Worm (Caenorhabditis elegans) whole organism, L2 larva: Measurements from ENCODE around the gene clec-29.

Experiments used
- C34F6.9 ChIP-seq: fragments of 150-350 bp; optimal IDR thresholded peaks from 2 replicates; lab custom pipeline; 2014; ENCODE audit warnings: missing biosample characterization, missing genetic modification characterization
- F13H6.1 ChIP-seq: sonication (generic microtip); optimal IDR thresholded peaks from 2 replicates; lab custom pipeline; 2016; ENCODE audit warnings: missing genetic modification characterization, missing compliant biosample characterization
- R02D3.7 ChIP-seq: fragments of 150-350 bp; optimal IDR thresholded peaks from 2 replicates; lab custom pipeline; 2014; ENCODE audit warnings: missing biosample characterization, missing genetic modification characterization
- ZK546.5 ChIP-seq: sonication (generic microtip); optimal IDR thresholded peaks from 2 replicates; lab custom pipeline; 2017; ENCODE audit warnings: missing biosample characterization, missing genetic modification characterization
- aly-2 ChIP-seq: fragments of 150-350 bp; optimal IDR thresholded peaks from 2 replicates; lab custom pipeline; 2014; ENCODE audit warnings: missing biosample characterization, missing genetic modification characterization
- blmp-1 ChIP-seq: sonication (generic microtip); optimal IDR thresholded peaks from 2 replicates; lab custom pipeline; 2017; ENCODE audit warnings: missing genetic modification characterization, mild to moderate bottlenecking, missing compliant biosample characterization, antibody characterized with exemption, moderate library complexity; ENCODE audit not compliant: insufficient read depth
- ceh-16 ChIP-seq: fragments of 150-350 bp; optimal IDR thresholded peaks from 2 replicates; lab custom pipeline; 2014; ENCODE audit warnings: missing biosample characterization, missing genetic modification characterization
- ceh-82 ChIP-seq: fragments of 150-350 bp; optimal IDR thresholded peaks from 2 replicates; lab custom pipeline; 2014; ENCODE audit warnings: missing biosample characterization, missing genetic modification characterization
- crh-2 ChIP-seq: sonication (generic microtip); optimal IDR thresholded peaks from 2 replicates; lab custom pipeline; 2017; ENCODE audit warnings: missing biosample characterization, missing genetic modification characterization
- dmd-4 ChIP-seq: sonication (generic microtip); optimal IDR thresholded peaks from 2 replicates; lab custom pipeline; 2017; ENCODE audit warnings: missing biosample characterization, missing genetic modification characterization
- elt-1 ChIP-seq: fragments of 150-350 bp; optimal IDR thresholded peaks from 2 replicates; lab custom pipeline; 2014; ENCODE audit warnings: missing biosample characterization, missing genetic modification characterization
- elt-3 ChIP-seq: sonication (generic microtip); optimal IDR thresholded peaks from 2 replicates; lab custom pipeline; 2017; ENCODE audit warnings: missing biosample characterization, missing genetic modification characterization
- fos-1 ChIP-seq: fragments of 150-350 bp; optimal IDR thresholded peaks from 2 replicates; lab custom pipeline; 2014; ENCODE audit warnings: missing biosample characterization, missing genetic modification characterization
- lin-11 ChIP-seq: fragments of 150-350 bp; sonication (generic microtip); optimal IDR thresholded peaks from 2 replicates; lab custom pipeline; 2014; ENCODE audit warnings: missing biosample characterization, missing genetic modification characterization, inconsistent platforms, mixed read lengths
- lin-13 ChIP-seq: fragments of 150-350 bp; optimal IDR thresholded peaks from 2 replicates; lab custom pipeline; 2014; ENCODE audit warnings: missing biosample characterization, missing genetic modification reagents, missing genetic modification characterization
- mab-5 ChIP-seq: fragments of 150-350 bp; optimal IDR thresholded peaks from 2 replicates; lab custom pipeline; 2014; ENCODE audit warnings: missing biosample characterization, missing genetic modification characterization
- mbf-1 ChIP-seq: sonication (generic microtip); optimal IDR thresholded peaks from 2 replicates; lab custom pipeline; 2017; ENCODE audit warnings: missing biosample characterization, missing genetic modification characterization
- nhr-129 ChIP-seq: fragments of 150-350 bp; optimal IDR thresholded peaks from 2 replicates; lab custom pipeline; 2014; ENCODE audit warnings: missing biosample characterization, missing genetic modification characterization
- nhr-21 ChIP-seq: fragments of 150-350 bp; optimal IDR thresholded peaks from 2 replicates; lab custom pipeline; 2014; ENCODE audit warnings: missing biosample characterization, missing genetic modification characterization
- nhr-23 ChIP-seq: fragments of 150-350 bp; optimal IDR thresholded peaks from 2 replicates; lab custom pipeline; 2014; ENCODE audit warnings: missing biosample characterization, missing genetic modification reagents, missing genetic modification characterization
- nhr-237 ChIP-seq: fragments of 150-350 bp; optimal IDR thresholded peaks from 2 replicates; lab custom pipeline; 2014; ENCODE audit warnings: missing biosample characterization, missing genetic modification characterization
- nhr-25 ChIP-seq: fragments of 150-350 bp; sonication (generic microtip); optimal IDR thresholded peaks from 3 replicates; lab custom pipeline; 2014; ENCODE audit warnings: missing biosample characterization, missing genetic modification characterization
- nhr-6 ChIP-seq: fragments of 150-350 bp; optimal IDR thresholded peaks from 2 replicates; lab custom pipeline; 2014; ENCODE audit warnings: missing biosample characterization, missing genetic modification characterization
- nhr-77 ChIP-seq: fragments of 150-350 bp; optimal IDR thresholded peaks from 2 replicates; lab custom pipeline; 2014; ENCODE audit warnings: missing biosample characterization, missing genetic modification characterization
- sma-3 ChIP-seq: sonication (generic microtip); optimal IDR thresholded peaks from 2 replicates; lab custom pipeline; 2016; ENCODE audit warnings: missing genetic modification reagents, missing genetic modification characterization, missing compliant biosample characterization
- sma-9 ChIP-seq, 2 experiments: fragments of 150-350 bp in 1 of 2; sonication (generic microtip) in 1 of 2; optimal IDR thresholded peaks; 2 replicates each; lab custom pipeline; 2014 to 2016; ENCODE audit warnings: missing genetic modification characterization in 2 of 2, mild to moderate bottlenecking in 1 of 2, missing biosample characterization in 1 of 2, missing compliant biosample characterization in 1 of 2, missing genetic modification reagents in 1 of 2, moderate library complexity in 1 of 2
- unc-39 ChIP-seq: fragments of 150-350 bp; optimal IDR thresholded peaks from 2 replicates; lab custom pipeline; 2014; ENCODE audit warnings: missing biosample characterization, missing genetic modification characterization
- unc-55 ChIP-seq: fragments of 150-350 bp; sonication (generic microtip); optimal IDR thresholded peaks from 3 replicates; lab custom pipeline; 2014; ENCODE audit warnings: missing biosample characterization, missing genetic modification reagents, missing genetic modification characterization
- unc-62 ChIP-seq: fragments of 150-350 bp; optimal IDR thresholded peaks from 2 replicates; lab custom pipeline; 2014; ENCODE audit warnings: missing biosample characterization, missing genetic modification reagents, missing genetic modification characterization
- ztf-1 ChIP-seq: fragments of 200-800 bp; sonication (Bioruptor generic); conservative IDR thresholded peaks from 2 replicates; pipeline ENCODE4 v1.3.6; 2022; ENCODE audit warnings: missing genetic modification characterization, missing compliant biosample characterization
- ztf-11 ChIP-seq: sonication (generic microtip); optimal IDR thresholded peaks from 2 replicates; lab custom pipeline; 2017; ENCODE audit warnings: missing biosample characterization, missing genetic modification characterization
- ztf-4 ChIP-seq: fragments of 150-350 bp; optimal IDR thresholded peaks from 2 replicates; lab custom pipeline; 2014; ENCODE audit warnings: missing biosample characterization, missing genetic modification characterization

clec-29 gene

DNA sequence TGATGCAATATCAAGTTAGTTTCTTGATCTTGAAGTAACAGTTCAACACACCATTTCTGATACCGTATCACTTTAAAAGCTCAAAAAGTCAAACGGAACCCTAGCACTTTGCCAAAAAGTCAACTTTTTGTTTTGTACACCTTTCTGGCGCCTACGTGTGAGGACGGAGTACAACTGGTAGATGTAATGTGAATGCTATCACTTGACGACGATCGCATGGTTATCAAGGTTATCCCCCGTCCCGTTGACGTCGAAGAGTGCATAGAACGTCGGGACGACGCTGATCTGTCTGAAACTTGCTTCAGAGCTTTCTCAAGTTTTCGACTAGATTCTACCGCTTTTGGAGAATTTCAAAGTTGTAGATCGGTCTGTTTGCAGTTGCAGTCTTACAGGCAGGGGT, 41.0 kb upstream of the clec-29 start:
- TF ChIP-seq sma-9 (GFP tag; optimal IDR thresholded peaks at IDR 0.05; lab: Kevin White, UChicago) (peak; percentile 19), sma-9 (tag; optimal IDR thresholded peaks at IDR 0.05; lab: Kevin White, UChicago) (no peak), lin-13 (GFP tag; lab: Kevin White, UChicago) (no peak), blmp-1 (tag; lab: Kevin White, UChicago) (peak; percentile 11)
- TF ChIP-seq, all 48 proteins: peak for 2

ce11 chrV:16779281-16779597, 40.2 kb upstream of the clec-29 start:
- TF ChIP-seq nhr-23 (tag; lab: Kevin White, UChicago): no peak
- TF ChIP-seq unc-62: no peak
- no peak for TF ChIP-seq unc-39
- no peak for TF ChIP-seq aly-2 (tag; lab: Kevin White, UChicago)
- no peak for TF ChIP-seq sma-9 (GFP tag; optimal IDR thresholded peaks at IDR 0.05; lab: Kevin White, UChicago)
- TF ChIP-seq sma-9 (tag; optimal IDR thresholded peaks at IDR 0.05; lab: Kevin White, UChicago): no peak
- TF ChIP-seq lin-11: no peak
- TF ChIP-seq blmp-1 (tag; lab: Kevin White, UChicago): no peak
- no peak for TF ChIP-seq lin-13 (GFP tag; lab: Kevin White, UChicago)
- TF ChIP-seq dmd-4 (tag; lab: Kevin White, UChicago): no peak
- no peak for TF ChIP-seq nhr-129
- TF ChIP-seq crh-2 (tag; lab: Kevin White, UChicago): no peak
- no peak for TF ChIP-seq sma-3
- TF ChIP-seq nhr-77 (tag; lab: Kevin White, UChicago): no peak
- no peak for TF ChIP-seq C34F6.9 (tag; lab: Kevin White, UChicago)
- TF ChIP-seq mab-5: no peak
- no peak for TF ChIP-seq nhr-25 (tag; lab: Kevin White, UChicago)
- TF ChIP-seq nhr-237: no peak
- TF ChIP-seq R02D3.7 (tag; lab: Kevin White, UChicago): no peak

DNA sequence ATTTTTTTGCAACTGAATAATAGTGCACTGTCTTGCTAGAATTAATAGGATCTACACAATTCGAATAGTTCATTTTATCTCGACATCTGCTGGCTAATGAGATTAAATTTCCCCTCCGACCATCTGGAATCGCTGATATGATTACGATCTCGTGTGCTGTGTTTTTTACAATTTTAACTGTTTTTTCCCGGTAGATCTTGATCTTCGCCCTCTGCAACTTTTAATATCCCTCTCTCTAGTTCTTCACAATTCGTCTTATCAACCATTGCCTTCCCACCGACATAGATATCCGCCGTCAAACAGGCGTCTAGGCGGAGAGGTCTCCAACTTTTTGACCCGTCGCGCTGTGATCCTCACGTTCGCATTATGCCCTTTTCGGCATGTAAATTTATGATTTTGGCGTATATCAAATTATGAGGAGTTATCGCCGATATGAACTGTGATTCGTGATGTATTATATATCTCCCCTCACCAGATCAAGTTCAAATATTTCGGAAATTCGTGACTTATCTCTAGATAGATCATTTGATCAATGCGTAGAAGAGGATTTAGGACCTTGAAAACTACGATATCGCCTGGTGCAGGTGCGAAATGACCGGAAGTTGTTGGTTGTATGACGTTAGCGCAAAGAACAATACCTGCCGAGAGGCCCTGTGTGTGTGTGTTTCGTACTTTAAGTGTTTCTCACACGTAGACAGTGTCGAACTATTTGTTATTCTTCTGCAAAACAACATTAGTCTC, 39.7 kb upstream of the clec-29 start:
- peak; percentile 18 for TF ChIP-seq elt-3
- peak; percentile 76 for TF ChIP-seq nhr-21
- TF ChIP-seq F13H6.1 (tag; lab: Kevin White, UChicago): no peak
- peak; percentile 17 for TF ChIP-seq elt-1 (tag; lab: Kevin White, UChicago)
- peak; percentile 25 for TF ChIP-seq sma-3
- TF ChIP-seq nhr-129: peak; percentile 9
- no peak for TF ChIP-seq R02D3.7 (tag; lab: Kevin White, UChicago)
- TF ChIP-seq sma-9 (GFP tag; optimal IDR thresholded peaks at IDR 0.05; lab: Kevin White, UChicago): peak; percentile 43
- TF ChIP-seq sma-9 (tag; optimal IDR thresholded peaks at IDR 0.05; lab: Kevin White, UChicago): no peak
- peak; percentile 56 for TF ChIP-seq nhr-25 (tag; lab: Kevin White, UChicago)

- TF ChIP-seq ceh-16 (tag; lab: Kevin White, UChicago) (no peak), fos-1 (tag; lab: Kevin White, UChicago) (no peak), nhr-129 (peak; percentile 19), sma-9 (GFP tag; optimal IDR thresholded peaks at IDR 0.05; lab: Kevin White, UChicago) (peak; percentile 9), sma-9 (tag; optimal IDR thresholded peaks at IDR 0.05; lab: Kevin White, UChicago) (no peak), dmd-4 (tag; lab: Kevin White, UChicago) (no peak), ztf-4 (tag; lab: Kevin White, UChicago) (no peak), ztf-1 (GFP tag; lab: Robert Waterston, UW) (no peak), mbf-1 (no peak)
Observed at ce11 chrV:16774428-16774827, 35.4 kb upstream of the clec-29 start.

DNA sequence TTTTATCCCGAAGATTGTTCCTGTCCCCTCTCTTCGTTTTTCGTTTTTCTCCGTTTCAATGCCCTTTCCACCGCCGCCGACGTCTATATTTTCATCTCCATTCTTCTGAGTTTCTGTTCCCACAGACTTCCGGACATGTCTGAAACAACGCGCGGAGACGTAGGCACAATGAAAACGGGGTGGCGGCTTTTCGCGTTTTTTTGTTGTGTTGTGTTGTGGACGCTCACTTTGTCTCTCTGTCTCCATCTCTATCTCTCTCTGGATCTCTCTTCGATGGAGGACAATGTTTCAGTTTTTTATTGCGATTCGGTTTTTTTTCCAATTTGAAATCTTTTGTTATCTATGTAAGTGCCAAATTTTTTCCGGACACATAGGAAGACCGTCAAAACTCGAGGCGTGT, 20.9 kb upstream of the clec-29 start:
- TF ChIP-seq ZK546.5 (tag; lab: Kevin White, UChicago) (no peak), ztf-11 (tag; lab: Kevin White, UChicago) (no peak), ceh-16 (tag; lab: Kevin White, UChicago) (no peak), ceh-82 (tag; lab: Kevin White, UChicago) (no peak), nhr-6 (tag; lab: Kevin White, UChicago) (no peak), unc-55 (GFP tag; lab: Kevin White, UChicago) (peak; percentile 65), aly-2 (tag; lab: Kevin White, UChicago) (no peak), nhr-77 (tag; lab: Kevin White, UChicago) (no peak), sma-9 (GFP tag; optimal IDR thresholded peaks at IDR 0.05; lab: Kevin White, UChicago) (no peak), sma-9 (tag; optimal IDR thresholded peaks at IDR 0.05; lab: Kevin White, UChicago) (no peak)
